Fruit fly (Drosophila melanogaster): ENCODE results near the gene Gbeta5.
A peak's percentile ranks its signal among the peaks of the same experiment; 100 is the strongest.

The Gbeta5 gene

dm6 chrX:8196598-8197228 lies 44.6 kb upstream of the Gbeta5 start (continued):
- no peak for TF ChIP-seq stwl (tag; optimal IDR thresholded peaks at IDR 0.05)
- peak; percentile 12 for TF ChIP-seq Camta (GFP tag; optimal IDR thresholded peaks at IDR 0.05)
- no peak for TF ChIP-seq Deaf1 (tag; optimal IDR thresholded peaks at IDR 0.05)
- TF ChIP-seq CG10267 (tag; optimal IDR thresholded peaks at IDR 0.05): no peak
- TF ChIP-seq Ada2b (GFP tag; IDR thresholded peaks at IDR 0.05): peak; percentile 61
- no peak for TF ChIP-seq CG1024 (GFP tag; IDR thresholded peaks at IDR 0.05)
- TF ChIP-seq nerfin-1 (tag; optimal IDR thresholded peaks at IDR 0.05): no peak
- peak; percentile 50 for TF ChIP-seq Ssrp (tag; optimal IDR thresholded peaks at IDR 0.05)
- TF ChIP-seq Oli (tag; optimal IDR thresholded peaks at IDR 0.05): peak; percentile 59
- 0 out of 2 replicates have a peak, but pooled peaks have one; percentile 17 for TF ChIP-seq gsb (GFP tag; IDR thresholded peaks at IDR 0.05)
- peak; percentile 1 for TF ChIP-seq jing (GFP tag; optimal IDR thresholded peaks at IDR 0.05)
- TF ChIP-seq CG10959 (GFP tag; IDR thresholded peaks at IDR 0.05): 0 out of 2 replicates have a peak, but pooled peaks have one; percentile 18
- TF ChIP-seq CG13123 (GFP tag; optimal IDR thresholded peaks at IDR 0.05): no peak
- TF ChIP-seq Fer1 (GFP tag; optimal IDR thresholded peaks at IDR 0.05): no peak
- peak; percentile 11 for TF ChIP-seq trh (GFP tag; optimal IDR thresholded peaks at IDR 0.05)
- no peak for TF ChIP-seq ham (GFP tag; IDR thresholded peaks at IDR 0.05)
- peak; percentile 68 for TF ChIP-seq sisA (GFP tag; IDR thresholded peaks at IDR 0.05)
- no peak for TF ChIP-seq onecut (GFP tag; IDR thresholded peaks at IDR 0.05)
- no peak for TF ChIP-seq Jarid2 (GFP tag; optimal IDR thresholded peaks at IDR 0.05)
- TF ChIP-seq eve (GFP tag; optimal IDR thresholded peaks at IDR 0.05): no peak
- peak; percentile 65; the same call in 1 of the 2 replicates for TF ChIP-seq ranshi (GFP tag; IDR thresholded peaks at IDR 0.05)
- TF ChIP-seq sug (tag; optimal IDR thresholded peaks at IDR 0.05): no peak
- peak; percentile 32 for TF ChIP-seq CG4424 (GFP tag; optimal IDR thresholded peaks at IDR 0.05)
- TF ChIP-seq C15 (GFP tag; IDR thresholded peaks at IDR 0.05): no peak
- no peak for TF ChIP-seq CG9797 (GFP tag; optimal IDR thresholded peaks at IDR 0.05)
- peak; percentile 44 for TF ChIP-seq chn (GFP tag; optimal IDR thresholded peaks at IDR 0.05)
- no peak for TF ChIP-seq B-H2 (GFP tag; optimal IDR thresholded peaks at IDR 0.05)
- no peak for TF ChIP-seq CG2199 (GFP tag; IDR thresholded peaks at IDR 0.05)
- TF ChIP-seq CG10366 (GFP tag; IDR thresholded peaks at IDR 0.05): peak; percentile 66
- peak; percentile 23 for TF ChIP-seq CrebB (tag; optimal IDR thresholded peaks at IDR 0.05)
- TF ChIP-seq dmrt11E (tag; optimal IDR thresholded peaks at IDR 0.05): peak; percentile 43
- no peak for TF ChIP-seq CG7928 (GFP tag; optimal IDR thresholded peaks at IDR 0.05)
- no peak for TF ChIP-seq CG8478 (optimal IDR thresholded peaks at IDR 0.05)
- TF ChIP-seq bsh (GFP tag; optimal IDR thresholded peaks at IDR 0.05): peak; percentile 17 to 67
- 0 out of 2 replicates have a peak, but pooled peaks have one; percentile 35 for TF ChIP-seq sob (GFP tag; IDR thresholded peaks at IDR 0.05)
- peak; percentile 76 for TF ChIP-seq vvl (GFP tag; IDR thresholded peaks at IDR 0.05)
- no peak for TF ChIP-seq sc (optimal IDR thresholded peaks at IDR 0.05)
- no peak for TF ChIP-seq sc (GFP tag; optimal IDR thresholded peaks at IDR 0.05)
- TF ChIP-seq en (GFP tag; optimal IDR thresholded peaks at IDR 0.05): no peak
- TF ChIP-seq CG4360 (GFP tag; IDR thresholded peaks at IDR 0.05): 0 out of 2 replicates have a peak, but pooled peaks have one; percentile 11
- TF ChIP-seq shn (GFP tag; optimal IDR thresholded peaks at IDR 0.05): no peak
- peak; percentile 76; the same call in 2 of the 3 replicates for TF ChIP-seq z (GFP tag; IDR thresholded peaks at IDR 0.05)
- no peak for TF ChIP-seq CG12299 (tag; optimal IDR thresholded peaks at IDR 0.05)
- no peak for TF ChIP-seq zfh2 (GFP tag; optimal IDR thresholded peaks at IDR 0.05)
- TF ChIP-seq CG2116 (GFP tag; optimal IDR thresholded peaks at IDR 0.05): no peak
- no peak for TF ChIP-seq maf-S (GFP tag; optimal IDR thresholded peaks at IDR 0.05)
- peak; percentile 31; the same call in 1 of the 3 replicates for TF ChIP-seq B-H1 (GFP tag; IDR thresholded peaks at IDR 0.05)
- no peak for TF ChIP-seq Mes4 (GFP tag; optimal IDR thresholded peaks at IDR 0.05)
- TF ChIP-seq Sry-β (GFP tag; optimal IDR thresholded peaks at IDR 0.05): no peak
- TF ChIP-seq emc (GFP tag; optimal IDR thresholded peaks at IDR 0.05): no peak
- TF ChIP-seq Nf-YC (tag; optimal IDR thresholded peaks at IDR 0.05): no peak

All from whole organism, embryonic.